Worm (Caenorhabditis elegans) whole organism, L4 larva: ENCODE data around the gene D1022.2.
A peak's percentile ranks its signal among the peaks of the same experiment; 100 is the strongest.

ENCODE experiments used
- F26F4.8 ChIP-seq: fragments of 200-800 bp; sonication (Bioruptor generic); conservative IDR thresholded peaks from 2 replicates; pipeline ENCODE4 v1.3.6; 2022; ENCODE audit warnings: missing genetic modification characterization, missing compliant biosample characterization
- F44E2.7 ChIP-seq: fragments of 200-800 bp; sonication (Bioruptor generic); IDR thresholded peaks from 2 replicates; pipeline ENCODE4 v2.1.2; 2022; ENCODE audit warnings: missing genetic modification characterization, missing compliant biosample characterization
- F49E8.2 ChIP-seq: sonication (generic microtip); optimal IDR thresholded peaks from 2 replicates; lab custom pipeline; 2016; ENCODE audit warnings: missing compliant biosample characterization, mild to moderate bottlenecking, missing genetic modification characterization, borderline replicate concordance
- R02D3.7 ChIP-seq: fragments of 150-350 bp; sonication (generic microtip); optimal IDR thresholded peaks from 3 replicates; lab custom pipeline; 2014; ENCODE audit warnings: missing biosample characterization, missing genetic modification characterization
- Y105C5A.15 ChIP-seq: fragments of 200-800 bp; sonication (Bioruptor generic); IDR thresholded peaks from 2 replicates; pipeline ENCODE4 v1.3.6; 2022; ENCODE audit warnings: missing genetic modification characterization, missing compliant biosample characterization
- aha-1 ChIP-seq: fragments of 150-350 bp; peaks from one replicate; lab custom pipeline; 2014; ENCODE audit warnings: missing biosample characterization, missing genetic modification characterization
- ama-1 ChIP-seq: fragments of 150-350 bp; optimal IDR thresholded peaks from 2 replicates; lab custom pipeline; 2014; ENCODE audit warnings: inconsistent platforms, mixed read lengths
- ces-1 ChIP-seq: fragments of 150-350 bp; sonication (generic microtip); optimal IDR thresholded peaks from 4 replicates; lab custom pipeline; 2014; ENCODE audit warnings: missing biosample characterization, missing genetic modification reagents, missing genetic modification characterization
- cey-2 ChIP-seq: sonication (generic microtip); optimal IDR thresholded peaks from 3 replicates; lab custom pipeline; 2017; ENCODE audit warnings: missing genetic modification characterization, mild to moderate bottlenecking, missing compliant biosample characterization, antibody characterized with exemption, borderline replicate concordance; ENCODE audit not compliant: insufficient read depth
- daf-16 ChIP-seq, 3 experiments: sonication (generic microtip); optimal IDR thresholded peaks; 2 replicates each; lab custom pipeline; 2016 to 2017; ENCODE audit warnings: missing genetic modification characterization in 3 of 3, missing genetic modification reagents in 3 of 3, mild to moderate bottlenecking in 2 of 3, missing compliant biosample characterization in 2 of 3, missing biosample characterization in 1 of 3, moderate library complexity in 1 of 3
- daf-19 ChIP-seq: fragments of 200-800 bp; sonication (Bioruptor generic); conservative IDR thresholded peaks from 2 replicates; pipeline ENCODE4 v1.3.6; 2022; ENCODE audit warnings: missing genetic modification characterization, missing compliant biosample characterization
- dmd-9 ChIP-seq: fragments of 200-800 bp; sonication (Bioruptor generic); IDR thresholded peaks from 2 replicates; pipeline ENCODE4 v1.3.6; 2022; ENCODE audit warnings: missing genetic modification reagents, missing genetic modification characterization, missing compliant biosample characterization
- dpl-1 ChIP-seq: fragments of 150-350 bp; optimal IDR thresholded peaks from 2 replicates; lab custom pipeline; 2014; ENCODE audit warnings: missing biosample characterization, missing genetic modification reagents, missing genetic modification characterization
- egl-43 ChIP-seq: fragments of 200-800 bp; sonication (Bioruptor generic); IDR thresholded peaks from 2 replicates; pipeline ENCODE4 v1.3.6; 2022; ENCODE audit warnings: missing genetic modification reagents, missing genetic modification characterization, missing compliant biosample characterization
- fos-1 ChIP-seq: fragments of 150-350 bp; optimal IDR thresholded peaks from 2 replicates; lab custom pipeline; 2014; ENCODE audit warnings: missing biosample characterization, missing genetic modification characterization
- hlh-11 ChIP-seq: fragments of 200-800 bp; sonication (Bioruptor generic); optimal IDR thresholded peaks from 2 replicates; lab custom pipeline; 2018; ENCODE audit warnings: mild to moderate bottlenecking, missing genetic modification characterization, missing compliant biosample characterization
- lin-15B ChIP-seq: fragments of 150-350 bp; sonication (generic microtip); optimal IDR thresholded peaks from 3 replicates; lab custom pipeline; 2014; ENCODE audit warnings: missing biosample characterization, missing genetic modification characterization
- lir-3 ChIP-seq: sonication (generic microtip); optimal IDR thresholded peaks from 2 replicates; lab custom pipeline; 2016; ENCODE audit warnings: mild to moderate bottlenecking, missing genetic modification characterization, missing compliant biosample characterization
- madf-9 ChIP-seq: fragments of 200-800 bp; sonication (Bioruptor generic); conservative IDR thresholded peaks from 2 replicates; pipeline ENCODE4 v1.3.6; 2022; ENCODE audit warnings: missing genetic modification reagents, missing genetic modification characterization, missing compliant biosample characterization
- mdl-1 ChIP-seq, 2 experiments: fragments of 150-350 bp in 1 of 2; sonication (generic microtip) in 1 of 2; optimal IDR thresholded peaks; 2 replicates each; lab custom pipeline; 2014 to 2017; ENCODE audit warnings: missing biosample characterization in 2 of 2, missing genetic modification characterization in 2 of 2
- nhr-10 ChIP-seq: fragments of 150-350 bp; optimal IDR thresholded peaks from 2 replicates; lab custom pipeline; 2014; ENCODE audit warnings: missing biosample characterization, missing genetic modification characterization
- nhr-25 ChIP-seq: sonication (generic microtip); optimal IDR thresholded peaks from 2 replicates; lab custom pipeline; 2017; ENCODE audit warnings: missing genetic modification characterization, mild to moderate bottlenecking, missing compliant biosample characterization, antibody characterized with exemption, moderate library complexity, borderline replicate concordance; ENCODE audit not compliant: insufficient read depth
- nhr-28 ChIP-seq: fragments of 150-350 bp; optimal IDR thresholded peaks from 2 replicates; lab custom pipeline; 2014; ENCODE audit warnings: missing biosample characterization, missing genetic modification characterization
- nhr-41 ChIP-seq: fragments of 200-800 bp; sonication (Bioruptor generic); IDR thresholded peaks from 2 replicates; pipeline ENCODE4 v1.3.6; 2022; ENCODE audit warnings: missing genetic modification reagents, missing genetic modification characterization, missing compliant biosample characterization
- nhr-48 ChIP-seq: sonication (generic microtip); optimal IDR thresholded peaks from 2 replicates; lab custom pipeline; 2016; ENCODE audit warnings: mild to moderate bottlenecking, missing genetic modification characterization, missing compliant biosample characterization
- sdz-12 ChIP-seq: fragments of 200-800 bp; sonication (Bioruptor generic); optimal IDR thresholded peaks from 2 replicates; lab custom pipeline; 2018; ENCODE audit warnings: mild to moderate bottlenecking, missing genetic modification characterization, missing compliant biosample characterization
- skn-1 ChIP-seq: fragments of 150-350 bp; optimal IDR thresholded peaks from 2 replicates; lab custom pipeline; 2014; ENCODE audit warnings: missing biosample characterization, missing genetic modification characterization
- snpc-4 ChIP-seq: fragments of 150-350 bp; optimal IDR thresholded peaks from 2 replicates; lab custom pipeline; 2014; ENCODE audit warnings: missing biosample characterization, missing genetic modification characterization
- spr-1 ChIP-seq: sonication (generic microtip); optimal IDR thresholded peaks from 2 replicates; lab custom pipeline; 2016; ENCODE audit warnings: mild to moderate bottlenecking, missing genetic modification characterization, missing compliant biosample characterization
- spr-3 ChIP-seq: fragments of 200-800 bp; sonication (Bioruptor generic); optimal IDR thresholded peaks from 2 replicates; lab custom pipeline; 2018; ENCODE audit warnings: mild to moderate bottlenecking, missing genetic modification characterization, missing compliant biosample characterization
- tra-1 ChIP-seq: fragments of 200-800 bp; sonication (Bioruptor generic); IDR thresholded peaks from 2 replicates; pipeline ENCODE4 v1.3.6; 2022; ENCODE audit warnings: missing genetic modification reagents, missing genetic modification characterization, missing compliant biosample characterization
- unc-62 ChIP-seq, 3 experiments: fragments of 150-350 bp in 1 of 3; sonication (generic microtip); optimal IDR thresholded peaks in 2 of 3; peaks in 1 of 3; 1 replicate in 1 of 3; 2 replicates in 2 of 3; lab custom pipeline; 2014 to 2017; ENCODE audit warnings: missing biosample characterization in 3 of 3, missing genetic modification characterization in 3 of 3, missing genetic modification reagents in 3 of 3, missing genotype in 1 of 3
- zfp-2 ChIP-seq: sonication (generic microtip); optimal IDR thresholded peaks from 2 replicates; lab custom pipeline; 2016; ENCODE audit warnings: mild to moderate bottlenecking, missing genetic modification characterization, missing compliant biosample characterization
- zip-11 ChIP-seq: fragments of 200-800 bp; sonication (Bioruptor generic); IDR thresholded peaks from 2 replicates; pipeline ENCODE4 v1.3.6; 2022; ENCODE audit warnings: missing genetic modification characterization, missing compliant biosample characterization

D1022.2 gene

DNA sequence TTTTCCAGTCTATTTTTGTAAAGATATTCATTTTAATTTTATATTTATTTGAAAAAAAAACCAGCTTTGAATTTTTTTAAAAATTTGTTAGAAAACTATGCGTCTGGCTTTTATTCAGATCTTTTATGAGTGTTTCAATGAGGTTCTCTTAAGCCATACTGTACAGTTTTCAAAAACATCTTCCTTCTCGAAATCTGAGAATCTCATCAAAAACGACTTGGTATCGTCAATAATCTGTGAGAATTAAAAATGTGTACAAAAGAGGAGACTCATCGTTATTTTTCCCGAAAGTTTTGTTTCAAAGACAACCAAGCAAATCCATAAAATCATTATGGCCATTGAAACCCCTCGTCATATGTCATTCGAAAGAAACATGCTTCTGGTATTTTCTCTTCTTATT is at the start of gene D1022.2:
D1022.2 (plus strand) TSS at position 301 of the 400 bp plus-strand sequence.
- TF ChIP-seq Y105C5A.15 (GFP tag; lab: Robert Waterston, UW): 0 out of 2 replicates have a peak, but pooled peaks have one; percentile 14
- no peak for TF ChIP-seq nhr-10 (tag; lab: Kevin White, UChicago)

DNA sequence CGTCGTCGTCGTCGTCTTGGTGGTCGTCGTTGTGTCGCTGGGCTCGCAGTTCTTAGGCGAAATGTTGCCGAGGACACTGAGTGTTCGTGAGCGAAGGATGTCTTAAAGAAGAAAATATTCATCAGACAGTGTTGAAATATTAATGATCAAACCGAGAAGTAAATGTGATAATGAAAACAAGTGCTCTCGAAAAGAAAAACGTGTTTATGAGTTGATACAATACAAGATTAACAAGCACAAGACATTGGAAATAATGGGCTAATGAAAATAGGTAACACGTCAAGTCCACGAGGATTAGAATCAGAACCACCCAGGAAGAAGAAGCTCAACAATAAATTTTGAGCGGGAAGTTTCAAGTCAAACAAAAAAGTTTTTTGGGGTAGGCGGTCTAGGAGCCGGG is 47.4 kb upstream of the D1022.2 start, which contains the start of gene K02A2.5:
K02A2.5 (minus strand) TSS at position 101 of the 400 bp plus-strand sequence.
- TF ChIP-seq spr-3: no peak
- no peak for TF ChIP-seq dmd-9

DNA sequence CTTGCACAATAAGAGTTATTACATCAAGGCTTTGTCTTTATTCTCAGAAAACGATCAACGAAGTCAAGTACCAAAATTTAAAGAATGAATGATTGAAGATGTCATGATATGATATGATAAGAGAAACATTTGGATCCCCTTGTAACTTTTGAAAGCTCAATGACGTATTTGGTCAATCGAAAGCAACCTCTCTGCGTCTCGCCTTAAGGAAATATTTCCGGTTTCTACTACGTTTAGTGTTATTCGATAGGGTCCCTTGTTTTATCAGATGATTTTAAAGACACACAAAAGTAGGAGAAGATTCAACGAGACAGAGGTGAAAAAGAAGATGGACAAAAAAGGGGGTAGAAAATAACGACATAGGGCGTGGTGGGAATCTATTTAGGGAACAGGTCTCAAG is 46.0 kb upstream of the D1022.2 start:
- TF ChIP-seq unc-62 (GFP tag; optimal IDR thresholded peaks at IDR 0.05 in 1 of 2; lab: Kevin White, UChicago): no peak
- TF ChIP-seq unc-62 (tag; optimal IDR thresholded peaks at IDR 0.05; lab: Kevin White, UChicago): no peak
- no peak for TF ChIP-seq tra-1 (GFP tag; lab: Robert Waterston, UW)
- TF ChIP-seq F49E8.2: no peak
- TF ChIP-seq nhr-48 (tag; lab: Kevin White, UChicago): peak; percentile 22
- TF ChIP-seq nhr-28 (tag; lab: Kevin White, UChicago): peak; percentile 35
- TF ChIP-seq mdl-1 (tag; optimal IDR thresholded peaks at IDR 0.05; lab: Kevin White, UChicago): peak in 1 of 2 experiments; percentile 61
- TF ChIP-seq ces-1 (GFP tag; lab: Kevin White, UChicago): no peak
- TF ChIP-seq hlh-11 (tag; lab: Kevin White, UChicago): peak; percentile 29
- no peak for TF ChIP-seq daf-19
- TF ChIP-seq fos-1 (tag; lab: Kevin White, UChicago): no peak
- TF ChIP-seq snpc-4: no peak
- TF ChIP-seq Y105C5A.15 (GFP tag; lab: Robert Waterston, UW): no peak
- peak; percentile 37 for TF ChIP-seq nhr-25 (tag; lab: Kevin White, UChicago)
- TF ChIP-seq daf-16 (GFP tag; optimal IDR thresholded peaks at IDR 0.05; lab: Kevin White, UChicago): no peak
- no peak for TF ChIP-seq daf-16 (tag; optimal IDR thresholded peaks at IDR 0.05; lab: Kevin White, UChicago)
- TF ChIP-seq F26F4.8 (GFP tag; lab: Robert Waterston, UW): no peak
- TF ChIP-seq lin-15B (tag; lab: Kevin White, UChicago): no peak
- TF ChIP-seq zfp-2 (tag; lab: Kevin White, UChicago): no peak
- TF ChIP-seq ama-1 (lab: Kevin White, UChicago): no peak
- TF ChIP-seq, all 104 proteins: peak for 5

DNA sequence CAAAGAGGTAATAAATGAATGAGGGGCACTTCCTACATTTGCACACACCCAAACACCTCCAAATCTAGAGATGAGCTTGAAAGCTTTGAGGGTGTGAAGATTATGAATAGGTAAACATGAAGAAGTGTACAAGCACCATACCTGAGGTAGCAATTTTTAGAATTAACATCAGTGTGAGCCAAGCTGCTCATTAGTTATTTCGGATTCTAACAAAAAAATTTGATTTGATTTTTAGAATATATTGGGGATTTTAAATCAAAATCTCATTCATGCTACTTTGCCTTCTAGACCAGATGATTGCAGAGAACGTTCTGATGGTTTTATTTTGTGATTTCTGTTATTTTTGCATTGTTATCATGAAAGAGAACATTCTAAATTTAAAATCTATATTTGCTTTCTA is 45.5 kb upstream of the D1022.2 start:
- peak in 1 of 2 experiments; percentile 96 for TF ChIP-seq unc-62 (GFP tag; optimal IDR thresholded peaks at IDR 0.05 in 1 of 2; lab: Kevin White, UChicago)
- no peak for TF ChIP-seq unc-62 (tag; optimal IDR thresholded peaks at IDR 0.05; lab: Kevin White, UChicago)
- no peak for TF ChIP-seq madf-9
- TF ChIP-seq, all 104 proteins: peak for 1

DNA sequence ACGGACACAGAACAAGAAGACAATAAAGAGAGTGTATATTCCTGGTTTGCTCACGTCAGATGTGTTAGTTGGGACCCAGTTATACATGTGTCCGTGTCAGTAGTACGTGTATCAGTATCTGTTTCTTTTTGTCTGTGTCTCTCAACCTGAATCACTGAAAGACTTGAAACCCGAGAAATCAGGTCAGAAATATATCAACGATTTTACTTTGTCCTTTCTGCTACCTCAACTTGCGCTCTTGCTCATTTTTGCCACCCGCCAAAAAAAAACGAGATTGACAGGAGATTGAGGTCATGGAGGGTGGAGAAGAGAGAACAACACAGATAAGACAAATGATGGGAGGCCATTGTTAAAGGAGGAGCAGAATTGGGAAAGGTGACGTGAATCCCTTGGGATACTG is 39.7 kb upstream of the D1022.2 start:
- TF ChIP-seq Y105C5A.15 (GFP tag; lab: Robert Waterston, UW): no peak
- peak; percentile 97 for TF ChIP-seq aha-1
- no peak for TF ChIP-seq egl-43 (GFP tag; lab: Robert Waterston, UW)
- TF ChIP-seq ces-1 (GFP tag; lab: Kevin White, UChicago): no peak
- no peak for TF ChIP-seq spr-1 (tag; lab: Kevin White, UChicago)
- TF ChIP-seq nhr-41 (GFP tag; lab: Robert Waterston, UW): no peak
- no peak for TF ChIP-seq R02D3.7 (tag; lab: Kevin White, UChicago)
- no peak for TF ChIP-seq skn-1 (tag; lab: Kevin White, UChicago)
- TF ChIP-seq lir-3 (tag; lab: Kevin White, UChicago): no peak
- TF ChIP-seq tra-1 (GFP tag; lab: Robert Waterston, UW): no peak
- peak in 1 of 2 experiments; percentile 89 for TF ChIP-seq unc-62 (GFP tag; optimal IDR thresholded peaks at IDR 0.05 in 1 of 2; lab: Kevin White, UChicago)
- TF ChIP-seq unc-62 (tag; optimal IDR thresholded peaks at IDR 0.05; lab: Kevin White, UChicago): no peak
- TF ChIP-seq zip-11 (GFP tag; lab: Robert Waterston, UW): no peak
- no peak for TF ChIP-seq sdz-12 (GFP tag; lab: Kevin White, UChicago)
- no peak for TF ChIP-seq dpl-1 (GFP tag; lab: Kevin White, UChicago)
- no peak for TF ChIP-seq F44E2.7 (GFP tag; lab: Robert Waterston, UW)
- no peak for TF ChIP-seq cey-2
- TF ChIP-seq mdl-1 (tag; optimal IDR thresholded peaks at IDR 0.05; lab: Kevin White, UChicago): no peak
